Fruit fly (Drosophila melanogaster): ENCODE measurements around the gene tey.

The tey gene

dm6 chr3L:19612172-19612571, 51.7 kb downstream of the tey start, which contains the start of the genes Lon and PIG-F (continued):
- TF ChIP-seq CG9437 (GFP tag; optimal IDR thresholded peaks at IDR 0.05) (peak; percentile 96), jing (GFP tag; optimal IDR thresholded peaks at IDR 0.05) (peak; percentile 94), fu2 (GFP tag; optimal IDR thresholded peaks at IDR 0.05) (peak; percentile 98), CG12155 (GFP tag; optimal IDR thresholded peaks at IDR 0.05) (peak; percentile 98), CG9609 (GFP tag; optimal IDR thresholded peaks at IDR 0.05) (peak; percentile 98), bigmax (GFP tag; optimal IDR thresholded peaks at IDR 0.05) (peak; percentile 65), nerfin-1 (tag; optimal IDR thresholded peaks at IDR 0.05) (peak; percentile 99), Spps (tag; optimal IDR thresholded peaks at IDR 0.05) (peak; percentile 98), usp (GFP tag; optimal IDR thresholded peaks at IDR 0.05) (no peak), ab (GFP tag; optimal IDR thresholded peaks at IDR 0.05) (peak; percentile 96), CG15696 (tag; optimal IDR thresholded peaks at IDR 0.05) (peak; percentile 100), CG10209 (GFP tag; optimal IDR thresholded peaks at IDR 0.05) (peak; percentile 99), CG1832 (GFP tag; optimal IDR thresholded peaks at IDR 0.05) (no peak), HHEX (GFP tag; optimal IDR thresholded peaks at IDR 0.05) (peak; percentile 99), bab2 (GFP tag; optimal IDR thresholded peaks at IDR 0.05) (peak; percentile 98), CG16815 (GFP tag; optimal IDR thresholded peaks at IDR 0.05) (peak; percentile 99), Sox102F (GFP tag; optimal IDR thresholded peaks at IDR 0.05) (peak; percentile 99), chm (GFP tag; IDR thresholded peaks at IDR 0.05) (peak; percentile 94), hkb (optimal IDR thresholded peaks at IDR 0.05) (peak; percentile 43), hkb (GFP tag; IDR thresholded peaks at IDR 0.05) (peak; percentile 98), CG14860 (GFP tag; IDR thresholded peaks at IDR 0.05; ENCODE audit: partially characterized antibody) (peak; percentile 75), slp2 (GFP tag; optimal IDR thresholded peaks at IDR 0.05) (peak; percentile 98), CG5953 (GFP tag; IDR thresholded peaks at IDR 0.05) (peak; percentile 95), run (tag; optimal IDR thresholded peaks at IDR 0.05) (peak; percentile 97), CG2712 (tag; optimal IDR thresholded peaks at IDR 0.05) (peak; percentile 99), kni (GFP tag; optimal IDR thresholded peaks at IDR 0.05) (peak; percentile 97), CG12299 (tag; optimal IDR thresholded peaks at IDR 0.05) (peak; percentile 99), D19A (tag; optimal IDR thresholded peaks at IDR 0.05) (peak; percentile 97), az2 (GFP tag; optimal IDR thresholded peaks at IDR 0.05) (peak; percentile 100), CG9876 (GFP tag; optimal IDR thresholded peaks at IDR 0.05) (peak; percentile 94), Adf1 (GFP tag; IDR thresholded peaks at IDR 0.05) (peak; percentile 88), CG11247 (GFP tag; IDR thresholded peaks at IDR 0.05) (peak; percentile 98), CG1233 (GFP tag; optimal IDR thresholded peaks at IDR 0.05) (peak; percentile 99), Elba2 (GFP tag; optimal IDR thresholded peaks at IDR 0.05) (peak; percentile 97), CG4404 (GFP tag; IDR thresholded peaks at IDR 0.05) (peak; percentile 99), CG10654 (GFP tag; optimal IDR thresholded peaks at IDR 0.05) (peak; percentile 99), fru (optimal IDR thresholded peaks at IDR 0.05) (no peak), lov (optimal IDR thresholded peaks at IDR 0.05) (no peak), lov (GFP tag; IDR thresholded peaks at IDR 0.05) (peak; percentile 95), Gug (GFP tag; IDR thresholded peaks at IDR 0.05) (peak; percentile 98), Dll (GFP tag; IDR thresholded peaks at IDR 0.05; ENCODE audit: partially characterized antibody) (peak; percentile 76), CG2875 (GFP tag; optimal IDR thresholded peaks at IDR 0.05) (peak; percentile 99), sc (optimal IDR thresholded peaks at IDR 0.05) (no peak), sc (GFP tag; optimal IDR thresholded peaks at IDR 0.05) (peak; percentile 99), CG18619 (GFP tag; optimal IDR thresholded peaks at IDR 0.05) (peak; percentile 99), CG8478 (optimal IDR thresholded peaks at IDR 0.05) (no peak), lilli (GFP tag; optimal IDR thresholded peaks at IDR 0.05) (peak; percentile 99), yki (optimal IDR thresholded peaks at IDR 0.05) (no peak), CG6689 (GFP tag; IDR thresholded peaks at IDR 0.05) (peak; percentile 99), Ssrp (tag; optimal IDR thresholded peaks at IDR 0.05) (peak; percentile 99), scrt (GFP tag; optimal IDR thresholded peaks at IDR 0.05) (peak; percentile 95), CG14965 (GFP tag; optimal IDR thresholded peaks at IDR 0.05; ENCODE audit: borderline replicate concordance) (peak; percentile 70), CG18476 (GFP tag; optimal IDR thresholded peaks at IDR 0.05) (peak; percentile 99)
